Worm (Caenorhabditis elegans): Measurements from ENCODE around the gene obr-2.
A peak's percentile ranks its signal among the peaks of the same experiment; 100 is the strongest.

- peak; percentile 41 for TF ChIP-seq somi-1 (GFP tag; optimal IDR thresholded peaks at IDR 0.05)
- TF ChIP-seq T07F8.4 (tag; optimal IDR thresholded peaks at IDR 0.05) = no peak
- no peak for TF ChIP-seq sptf-2 (GFP tag; optimal IDR thresholded peaks at IDR 0.05)
- TF ChIP-seq ama-1 (optimal IDR thresholded peaks at IDR 0.05) = no peak
- TF ChIP-seq ama-1 (GFP tag; optimal IDR thresholded peaks at IDR 0.05) = no peak
- TF ChIP-seq nhr-90 (tag; optimal IDR thresholded peaks at IDR 0.05) = no peak
- TF ChIP-seq snpc-3.4 (tag; optimal IDR thresholded peaks at IDR 0.05) = no peak
- TF ChIP-seq sdz-38 (tag; optimal IDR thresholded peaks at IDR 0.05) = no peak
- peak; percentile 71 for TF ChIP-seq hsf-1 (GFP tag; IDR thresholded peaks at IDR 0.05)
- TF ChIP-seq snpc-4 (GFP tag; optimal IDR thresholded peaks at IDR 0.05) = peak; percentile 69
- TF ChIP-seq snpc-4 (tag; optimal IDR thresholded peaks at IDR 0.05) = peak; percentile 66 to 83 (median 75)
- TF ChIP-seq nfya-1 (tag; optimal IDR thresholded peaks at IDR 0.05; ENCODE audit: borderline replicate concordance, insufficient read depth) = no peak
- TF ChIP-seq nhr-80 (tag; optimal IDR thresholded peaks at IDR 0.05) = peak; percentile 56
- no peak for TF ChIP-seq F57A8.1 (GFP tag; optimal IDR thresholded peaks at IDR 0.05)
Measured at ce11 chrV:15002184-15002690, 11.8 kb downstream of the obr-2 start, which contains the start of the genes fib-1 and mut-15.
